Fruit fly (Drosophila melanogaster): ENCODE results near the gene Snoo.
A peak's percentile ranks its signal among the peaks of the same experiment; 100 is the strongest.

Gene Snoo

DNA sequence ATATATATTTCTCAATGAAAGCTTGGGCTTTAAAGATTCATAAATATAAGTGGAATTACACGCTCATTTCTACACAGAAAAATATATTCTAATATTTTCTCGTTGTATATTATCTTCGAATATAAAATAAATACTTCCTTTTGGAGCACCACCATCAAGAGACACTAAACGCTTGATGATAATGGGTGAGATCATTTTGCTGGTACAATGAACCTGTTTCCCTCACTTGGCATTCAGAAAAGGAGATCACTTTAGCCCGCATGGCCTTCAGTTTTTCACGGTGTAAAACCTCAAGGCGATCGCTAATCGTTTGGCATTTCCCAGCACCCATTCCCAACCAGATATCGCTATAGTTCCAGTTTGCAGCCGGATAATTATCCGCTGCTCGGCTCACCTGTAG is 22.0 kb upstream of the Snoo start:
- TF ChIP-seq Med (GFP tag) (peak; percentile 46), NK7.1 (GFP tag; optimal IDR thresholded peaks at IDR 0.05) (no peak), al (GFP tag; IDR thresholded peaks at IDR 0.05) (peak; percentile 11; the same call in 1 of the 2 replicates), CG18599 (GFP tag; optimal IDR thresholded peaks at IDR 0.05) (peak; percentile 21), slp2 (GFP tag; optimal IDR thresholded peaks at IDR 0.05) (no peak), CG6791 (GFP tag; IDR thresholded peaks at IDR 0.05; ENCODE audit: partially characterized antibody) (0 out of 3 replicates have a peak, but pooled peaks have one; percentile 36), CG3281 (GFP tag; optimal IDR thresholded peaks at IDR 0.05) (peak; percentile 20), CG18619 (GFP tag; optimal IDR thresholded peaks at IDR 0.05) (no peak), CG4360 (GFP tag; IDR thresholded peaks at IDR 0.05) (no peak), NfI (GFP tag; optimal IDR thresholded peaks at IDR 0.05) (no peak), pan (optimal IDR thresholded peaks at IDR 0.05) (no peak), pan (GFP tag; optimal IDR thresholded peaks at IDR 0.05 in 1 of 2, IDR thresholded peaks at IDR 0.05 in 1 of 2) (peak in 1 of 2 experiments; percentile 12), CG7839 (tag; optimal IDR thresholded peaks at IDR 0.05) (peak; percentile 11), lab (GFP tag; optimal IDR thresholded peaks at IDR 0.05) (peak; percentile 17), gem (tag; optimal IDR thresholded peaks at IDR 0.05) (peak; percentile 16), prd (optimal IDR thresholded peaks at IDR 0.05) (no peak), prd (GFP tag; IDR thresholded peaks at IDR 0.05) (peak; percentile 26; the same call in 1 of the 3 replicates), Atf6 (GFP tag; IDR thresholded peaks at IDR 0.05) (0 out of 2 replicates have a peak, but pooled peaks have one; percentile 8), CG14050 (GFP tag; IDR thresholded peaks at IDR 0.05) (no peak), CG32532 (GFP tag; IDR thresholded peaks at IDR 0.05) (peak; percentile 32; the same call in 1 of the 2 replicates), slbo (GFP tag; IDR thresholded peaks at IDR 0.05) (peak; percentile 27; the same call in 1 of the 2 replicates), lbe (GFP tag; optimal IDR thresholded peaks at IDR 0.05) (peak; percentile 39), nom (GFP tag; optimal IDR thresholded peaks at IDR 0.05) (peak; percentile 67), Drgx (GFP tag; IDR thresholded peaks at IDR 0.05) (peak; percentile 48), NFAT (GFP tag; IDR thresholded peaks at IDR 0.05) (peak; percentile 15; the same call in 1 of the 2 replicates), CG2120 (GFP tag; optimal IDR thresholded peaks at IDR 0.05) (peak; percentile 14), CG2678 (tag; optimal IDR thresholded peaks at IDR 0.05) (peak; percentile 20)

DNA sequence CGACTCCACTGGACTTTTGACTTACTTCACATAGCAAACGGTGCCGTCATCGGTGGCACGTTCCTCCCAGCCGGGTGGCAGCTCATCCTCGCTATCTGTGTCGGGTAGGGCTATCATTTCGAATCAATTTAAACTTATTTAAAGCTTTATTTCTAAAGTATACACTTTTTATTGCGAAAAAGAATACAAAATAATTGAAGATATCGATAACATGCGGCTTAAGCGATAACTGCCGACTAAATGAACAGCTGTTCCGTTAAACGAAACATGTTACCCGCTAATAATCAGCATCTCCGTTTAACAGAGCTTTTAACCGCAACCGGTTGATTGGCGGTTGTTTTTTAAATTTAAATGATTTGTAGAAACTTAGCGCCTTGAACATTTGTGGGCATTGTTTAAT is 20.1 kb upstream of the Snoo start, which contains the start of gene Wwox:
Gene Wwox, minus strand, starts transcription at position 215 of the 400 bp plus-strand sequence.
- TF ChIP-seq MBD-R2 (GFP tag; IDR thresholded peaks at IDR 0.05) = peak; percentile 20; the same call in 1 of the 2 replicates
- TF ChIP-seq Fer1 (GFP tag; optimal IDR thresholded peaks at IDR 0.05) = no peak
- TF ChIP-seq CG9876 (GFP tag; optimal IDR thresholded peaks at IDR 0.05) = no peak
- peak; percentile 53 for TF ChIP-seq BEAF-32 (GFP tag; optimal IDR thresholded peaks at IDR 0.05)
- TF ChIP-seq CG16813 (GFP tag; IDR thresholded peaks at IDR 0.05; ENCODE audit: partially characterized antibody) = peak; percentile 25; the same call in 1 of the 3 replicates
- TF ChIP-seq HmgD (GFP tag; optimal IDR thresholded peaks at IDR 0.05) = no peak
- no peak for TF ChIP-seq CG10959 (GFP tag; IDR thresholded peaks at IDR 0.05)
- TF ChIP-seq crp (GFP tag; optimal IDR thresholded peaks at IDR 0.05) = peak in 1 of 2 experiments; percentile 81
- TF ChIP-seq amos (GFP tag; IDR thresholded peaks at IDR 0.05; ENCODE audit: partially characterized antibody) = peak; percentile 50; the same call in 1 of the 2 replicates
- peak; percentile 77 for TF ChIP-seq Dp (GFP tag; optimal IDR thresholded peaks at IDR 0.05)
- TF ChIP-seq ftz-f1 (GFP tag; optimal IDR thresholded peaks at IDR 0.05) = no peak
- TF ChIP-seq bbx (GFP tag; IDR thresholded peaks at IDR 0.05; ENCODE audit: partially characterized antibody) = peak; percentile 63; the same call in 1 of the 2 replicates
- TF ChIP-seq dati (GFP tag; IDR thresholded peaks at IDR 0.05) = no peak
- peak; percentile 56; the same call in 2 of the 3 replicates for TF ChIP-seq Doc3 (GFP tag; IDR thresholded peaks at IDR 0.05; ENCODE audit: partially characterized antibody)
- peak; percentile 54 for TF ChIP-seq Dref (GFP tag; IDR thresholded peaks at IDR 0.05)
- peak; percentile 82 for TF ChIP-seq E2f2 (GFP tag; IDR thresholded peaks at IDR 0.05)
- TF ChIP-seq hbn (GFP tag; IDR thresholded peaks at IDR 0.05; ENCODE audit: partially characterized antibody) = peak; percentile 62
- no peak for TF ChIP-seq jumu (GFP tag; optimal IDR thresholded peaks at IDR 0.05)
- no peak for TF ChIP-seq CkIIα-i1 (GFP tag; IDR thresholded peaks at IDR 0.05)
- TF ChIP-seq sna (GFP tag; IDR thresholded peaks at IDR 0.05; ENCODE audit: partially characterized antibody) = peak; percentile 68
- peak; percentile 39; the same call in 2 of the 3 replicates for TF ChIP-seq CG6791 (GFP tag; IDR thresholded peaks at IDR 0.05; ENCODE audit: partially characterized antibody)
- TF ChIP-seq Opbp (GFP tag; IDR thresholded peaks at IDR 0.05; ENCODE audit: partially characterized antibody) = peak; percentile 35; the same call in 2 of the 3 replicates
- TF ChIP-seq vnd (GFP tag; IDR thresholded peaks at IDR 0.05; ENCODE audit: partially characterized antibody) = peak; percentile 28; the same call in 1 of the 3 replicates
- no peak for TF ChIP-seq corto (GFP tag; optimal IDR thresholded peaks at IDR 0.05)

Data from whole organism, embryonic.